Fruit fly (Drosophila melanogaster): ENCODE results near the gene b6.

dm6 chrX:1668688-1669087 is 17.7 kb upstream of the b6 start, which contains the start of gene Mur2B:
- TF ChIP-seq dmrt93B (GFP tag; optimal IDR thresholded peaks at IDR 0.05) (no peak), br (GFP tag; optimal IDR thresholded peaks at IDR 0.05) (no peak), OdsH (GFP tag; optimal IDR thresholded peaks at IDR 0.05) (no peak), usp (GFP tag; optimal IDR thresholded peaks at IDR 0.05) (no peak), Hr78 (GFP tag; optimal IDR thresholded peaks at IDR 0.05) (no peak), HLH106 (tag; optimal IDR thresholded peaks at IDR 0.05) (no peak)

Data from whole organism, wandering third instar larva.